Fruit fly (Drosophila melanogaster): ENCODE results near the gene mtrm.

Gene mtrm

dm6 chr3L:8423156-8423555 is 10.3 kb downstream of the mtrm start:
- TF ChIP-seq CG12605 (GFP tag; IDR thresholded peaks at IDR 0.05), result no peak
- no peak for TF ChIP-seq rn (GFP tag; IDR thresholded peaks at IDR 0.05)
- peak; percentile 7 for TF ChIP-seq CG9948 (tag; optimal IDR thresholded peaks at IDR 0.05)
- TF ChIP-seq D1 (tag; optimal IDR thresholded peaks at IDR 0.05), result peak; percentile 18
- TF ChIP-seq CG8159 (tag; optimal IDR thresholded peaks at IDR 0.05), result peak; percentile 40
- peak; percentile 20 for TF ChIP-seq Pif1B (GFP tag; optimal IDR thresholded peaks at IDR 0.05)
- no peak for TF ChIP-seq CG10348 (GFP tag; IDR thresholded peaks at IDR 0.05)
- TF ChIP-seq CG17806 (tag; optimal IDR thresholded peaks at IDR 0.05), result peak; percentile 15
- peak; percentile 21 for TF ChIP-seq CG15710 (tag; optimal IDR thresholded peaks at IDR 0.05)
- no peak for TF ChIP-seq CG4496 (GFP tag; IDR thresholded peaks at IDR 0.05)
- no peak for TF ChIP-seq CG34367 (tag; optimal IDR thresholded peaks at IDR 0.05)
- TF ChIP-seq CG8301 (tag; optimal IDR thresholded peaks at IDR 0.05), result peak; percentile 24

DNA sequence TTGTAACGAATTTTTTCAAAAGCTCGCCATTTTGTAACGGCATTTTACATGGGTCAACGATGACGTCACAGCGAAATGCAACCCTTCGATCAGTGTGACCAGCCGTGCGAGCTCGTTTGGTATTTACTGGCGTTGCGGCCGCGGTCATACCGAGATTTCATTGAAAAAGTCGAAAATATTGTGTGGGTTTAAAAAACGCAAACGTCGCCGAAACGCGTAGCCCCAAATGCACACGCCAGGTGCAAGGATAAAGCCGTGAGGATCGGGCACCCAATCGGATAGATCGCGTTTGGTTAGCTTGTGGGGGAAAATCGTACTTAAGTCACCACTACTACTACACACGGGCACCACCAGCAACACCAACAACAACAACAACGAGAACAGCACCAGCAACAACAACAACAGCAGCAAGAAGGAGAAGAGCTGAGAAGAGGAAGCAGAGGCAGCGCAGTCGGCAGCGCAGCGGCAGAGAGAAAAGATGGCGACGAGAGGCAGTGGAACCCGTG is 12.1 kb downstream of the mtrm start, which contains the start of gene Cbl:
TSS of gene Cbl (plus strand) at position 124 of the 506 bp plus-strand sequence.
- TF ChIP-seq Pif1B (GFP tag; optimal IDR thresholded peaks at IDR 0.05), result no peak
- TF ChIP-seq D1 (tag; optimal IDR thresholded peaks at IDR 0.05), result peak; percentile 27
- peak; percentile 21 for TF ChIP-seq EcR (GFP tag; optimal IDR thresholded peaks at IDR 0.05)

- no peak for TF ChIP-seq CG8301 (tag; optimal IDR thresholded peaks at IDR 0.05)
- TF ChIP-seq CG13204 (GFP tag; optimal IDR thresholded peaks at IDR 0.05), result no peak
- TF ChIP-seq CG17806 (tag; optimal IDR thresholded peaks at IDR 0.05), result no peak
- TF ChIP-seq Pif1B (GFP tag; optimal IDR thresholded peaks at IDR 0.05), result no peak
- no peak for TF ChIP-seq CG12605 (GFP tag; IDR thresholded peaks at IDR 0.05)
- no peak for TF ChIP-seq fd96Ca (GFP tag; IDR thresholded peaks at IDR 0.05)
- no peak for TF ChIP-seq CG10348 (GFP tag; IDR thresholded peaks at IDR 0.05)
- no peak for TF ChIP-seq CG4496 (GFP tag; IDR thresholded peaks at IDR 0.05)
- no peak for TF ChIP-seq D1 (tag; optimal IDR thresholded peaks at IDR 0.05)
- TF ChIP-seq CG9948 (tag; optimal IDR thresholded peaks at IDR 0.05), result no peak
- no peak for TF ChIP-seq CG8159 (tag; optimal IDR thresholded peaks at IDR 0.05)
- TF ChIP-seq CG32121 (GFP tag; IDR thresholded peaks at IDR 0.05), result no peak
- no peak for TF ChIP-seq gl (tag; optimal IDR thresholded peaks at IDR 0.05)
- no peak for TF ChIP-seq Snoo (tag; optimal IDR thresholded peaks at IDR 0.05)
- TF ChIP-seq rn (GFP tag; IDR thresholded peaks at IDR 0.05), result no peak
- no peak for TF ChIP-seq Pif1A (GFP tag; optimal IDR thresholded peaks at IDR 0.05)
- no peak for TF ChIP-seq CG34367 (tag; optimal IDR thresholded peaks at IDR 0.05)
These were observed 24.8 kb downstream of the mtrm start for dm6 chr3L:8437583-8437982.

dm6 chr3L:8440079-8440478 is 27.3 kb downstream of the mtrm start:
- peak; percentile 46 for TF ChIP-seq CG32121 (GFP tag; IDR thresholded peaks at IDR 0.05)
- TF ChIP-seq Pif1A (GFP tag; optimal IDR thresholded peaks at IDR 0.05), result no peak

DNA sequence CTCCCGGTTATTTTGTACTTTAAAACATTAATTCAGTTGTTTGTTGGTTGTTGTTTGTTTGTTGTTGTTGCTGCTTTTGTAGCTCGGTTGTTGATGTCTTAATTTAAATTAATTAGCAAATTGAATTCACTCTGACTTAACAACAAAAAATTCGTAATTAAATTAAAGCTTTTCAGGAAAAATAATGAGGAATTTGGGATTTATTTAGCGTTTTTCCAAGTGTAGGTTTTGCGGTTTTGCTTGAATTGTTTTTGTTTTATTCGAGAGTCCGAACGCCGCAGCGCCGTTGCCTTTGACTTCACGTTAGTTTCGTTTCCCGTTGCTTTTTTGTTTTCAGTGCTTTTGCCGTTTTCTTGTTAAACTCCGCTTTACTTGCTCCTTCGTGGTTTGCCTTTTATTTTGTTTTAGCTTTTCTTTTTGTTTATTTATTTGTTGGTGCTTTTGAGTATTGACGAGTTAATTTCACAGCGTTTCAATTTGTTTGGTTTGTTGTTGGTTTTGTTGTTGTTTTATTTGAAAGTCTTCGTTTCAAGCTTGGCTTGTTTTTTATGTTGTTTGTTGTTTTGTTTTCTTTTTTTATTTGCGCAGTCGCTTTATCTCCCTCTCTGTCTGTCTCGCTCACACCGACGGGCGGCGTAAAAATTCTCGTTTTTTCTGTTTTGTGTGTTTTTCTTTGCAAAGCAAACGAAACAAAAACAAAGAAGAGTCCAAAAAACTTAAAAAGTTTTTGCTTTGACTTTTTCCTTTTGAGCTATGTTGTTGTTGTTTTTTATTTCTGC is 28.1 kb downstream of the mtrm start:
- TF ChIP-seq CG15710 (tag; optimal IDR thresholded peaks at IDR 0.05) (peak; percentile 93), Pif1A (GFP tag; optimal IDR thresholded peaks at IDR 0.05) (peak; percentile 95), CG8159 (tag; optimal IDR thresholded peaks at IDR 0.05) (peak; percentile 94), D1 (tag; optimal IDR thresholded peaks at IDR 0.05) (peak; percentile 43), CG10348 (GFP tag; IDR thresholded peaks at IDR 0.05) (no peak), EcR (GFP tag; optimal IDR thresholded peaks at IDR 0.05) (no peak), CG4496 (GFP tag; IDR thresholded peaks at IDR 0.05) (peak; percentile 95), CG12605 (GFP tag; IDR thresholded peaks at IDR 0.05) (peak; percentile 99), Pif1B (GFP tag; optimal IDR thresholded peaks at IDR 0.05) (peak; percentile 96), CG32121 (GFP tag; IDR thresholded peaks at IDR 0.05) (peak; percentile 91), Snoo (tag; optimal IDR thresholded peaks at IDR 0.05) (peak; percentile 83), fd96Ca (GFP tag; IDR thresholded peaks at IDR 0.05) (no peak; the same call in 1 of the 3 replicates), CG13204 (GFP tag; optimal IDR thresholded peaks at IDR 0.05) (peak; percentile 99), CG9948 (tag; optimal IDR thresholded peaks at IDR 0.05) (peak; percentile 72), CG17806 (tag; optimal IDR thresholded peaks at IDR 0.05) (peak; percentile 90), CG8301 (tag; optimal IDR thresholded peaks at IDR 0.05) (peak; percentile 87), rn (GFP tag; IDR thresholded peaks at IDR 0.05) (peak; percentile 93), CG14655 (GFP tag; optimal IDR thresholded peaks at IDR 0.05) (peak; percentile 92), gl (tag; optimal IDR thresholded peaks at IDR 0.05) (peak; percentile 99), Ets98B (GFP tag; IDR thresholded peaks at IDR 0.05) (peak; percentile 95), CG34367 (tag; optimal IDR thresholded peaks at IDR 0.05) (peak; percentile 95)

dm6 chr3L:8441745-8442575 is 29.1 kb downstream of the mtrm start, which contains the start of gene Unr:
Unr (minus strand) TSS chr3L:8442381.
- no peak for TF ChIP-seq EcR (GFP tag; optimal IDR thresholded peaks at IDR 0.05)
- peak; percentile 66 for TF ChIP-seq CG14655 (GFP tag; optimal IDR thresholded peaks at IDR 0.05)
- peak; percentile 74 for TF ChIP-seq Snoo (tag; optimal IDR thresholded peaks at IDR 0.05)
- TF ChIP-seq CG8159 (tag; optimal IDR thresholded peaks at IDR 0.05), result peak; percentile 58
- peak; percentile 71 for TF ChIP-seq CG32121 (GFP tag; IDR thresholded peaks at IDR 0.05)
- TF ChIP-seq Pif1A (GFP tag; optimal IDR thresholded peaks at IDR 0.05), result peak; percentile 85
- TF ChIP-seq CG17806 (tag; optimal IDR thresholded peaks at IDR 0.05), result peak; percentile 61
- peak; percentile 85 for TF ChIP-seq CG12605 (GFP tag; IDR thresholded peaks at IDR 0.05)
- peak; percentile 63 for TF ChIP-seq rn (GFP tag; IDR thresholded peaks at IDR 0.05)
- TF ChIP-seq D1 (tag; optimal IDR thresholded peaks at IDR 0.05), result peak; percentile 62
- TF ChIP-seq CG34367 (tag; optimal IDR thresholded peaks at IDR 0.05), result peak; percentile 58
- no peak for TF ChIP-seq CG10348 (GFP tag; IDR thresholded peaks at IDR 0.05)
- TF ChIP-seq CG15710 (tag; optimal IDR thresholded peaks at IDR 0.05), result peak; percentile 51
- no peak; the same call in 2 of the 3 replicates for TF ChIP-seq fd96Ca (GFP tag; IDR thresholded peaks at IDR 0.05)
- TF ChIP-seq CG8301 (tag; optimal IDR thresholded peaks at IDR 0.05), result peak; percentile 45
- TF ChIP-seq Ets98B (GFP tag; IDR thresholded peaks at IDR 0.05), result peak; percentile 76
- TF ChIP-seq CG13204 (GFP tag; optimal IDR thresholded peaks at IDR 0.05), result peak; percentile 15
- TF ChIP-seq CG9948 (tag; optimal IDR thresholded peaks at IDR 0.05), result peak; percentile 38
- peak; percentile 86 for TF ChIP-seq CG4496 (GFP tag; IDR thresholded peaks at IDR 0.05)
- peak; percentile 81 for TF ChIP-seq Pif1B (GFP tag; optimal IDR thresholded peaks at IDR 0.05)
- peak; percentile 6 for TF ChIP-seq gl (tag; optimal IDR thresholded peaks at IDR 0.05)
